Fruit fly (Drosophila melanogaster): ENCODE data around the gene CG10600.

DNA sequence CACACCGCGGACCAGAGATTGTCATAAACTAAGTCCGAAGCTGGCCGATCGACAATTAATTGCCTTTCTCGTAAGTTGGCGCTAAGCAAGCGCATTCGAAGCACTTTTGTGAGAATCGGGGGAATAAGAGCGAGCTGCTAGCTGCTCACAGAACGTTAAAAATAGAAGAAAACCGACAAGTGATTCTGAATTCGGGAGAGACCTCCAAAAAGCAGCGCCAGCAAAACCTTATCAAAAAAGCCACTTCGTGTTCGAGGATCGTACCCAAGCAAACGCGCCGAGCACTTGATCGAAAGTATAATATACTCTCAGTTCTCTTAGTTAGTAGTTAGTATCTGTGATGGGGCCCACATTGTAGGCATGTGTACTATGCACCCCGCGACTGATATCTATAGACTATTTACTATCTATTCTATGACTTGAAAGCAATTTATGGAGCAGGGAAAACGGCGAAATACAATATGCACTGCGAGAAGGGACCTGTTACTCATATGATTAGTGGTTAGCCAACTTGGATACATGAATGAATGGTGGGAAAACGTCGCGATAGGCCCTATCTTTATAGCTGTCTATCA lies 52.0 kb downstream of the CG10600 start:
- no peak for TF ChIP-seq CG8478 (optimal IDR thresholded peaks at IDR 0.05)
- no peak for TF ChIP-seq CTCF (optimal IDR thresholded peaks at IDR 0.05)

All from S2 (cell line).